Fruit fly (Drosophila melanogaster) whole organism, embryonic: Measurements from ENCODE around the gene CG31807.

Source experiments
- Blimp-1 ChIP-seq: fragments of 200-800 bp; sonication (Bioruptor generic); optimal IDR thresholded peaks from 3 replicates; lab custom pipeline; 2018; ENCODE audit warnings: missing biosample characterization, missing genetic modification characterization, mild to moderate bottlenecking, moderate library complexity, missing genetic modification reagents
- CG14860 ChIP-seq: fragments of 200-800 bp; sonication (Bioruptor generic); IDR thresholded peaks from 3 replicates; pipeline ENCODE4 v1.3.6; 2022; ENCODE audit warnings: missing biosample characterization, missing genetic modification characterization; ENCODE audit not compliant: partially characterized antibody
- CG15479 ChIP-seq: fragments of 200-800 bp; sonication (Bioruptor generic); optimal IDR thresholded peaks from 3 replicates; lab custom pipeline; 2019; ENCODE audit warnings: missing biosample characterization, mild to moderate bottlenecking, missing genetic modification characterization, moderate library complexity
- CG17802 ChIP-seq: fragments of 200-800 bp; sonication (Bioruptor generic); optimal IDR thresholded peaks from 2 replicates; lab custom pipeline; 2018; ENCODE audit warnings: missing biosample characterization, mild to moderate bottlenecking, missing genetic modification characterization, moderate library complexity
- CG2199 ChIP-seq: fragments of 200-800 bp; sonication (Bioruptor generic); IDR thresholded peaks from 3 replicates; pipeline ENCODE4 v1.3.6; 2022; ENCODE audit warnings: missing biosample characterization, missing genetic modification characterization
- CG2889 ChIP-seq: fragments of 200-800 bp; sonication (Bioruptor generic); IDR thresholded peaks from 3 replicates; pipeline ENCODE4 v1.3.6; 2022; ENCODE audit warnings: missing biosample characterization, missing genetic modification characterization
- CG32772 ChIP-seq: fragments of 200-800 bp; sonication (Bioruptor generic); IDR thresholded peaks from 2 replicates; pipeline ENCODE4 v1.3.6; 2022; ENCODE audit warnings: missing biosample characterization, missing genetic modification characterization
- CG33557 ChIP-seq: fragments of 200-800 bp; sonication (Bioruptor generic); optimal IDR thresholded peaks from 2 replicates; lab custom pipeline; 2019; ENCODE audit warnings: missing biosample characterization, mild to moderate bottlenecking, missing genetic modification characterization, moderate library complexity
- CG3407 ChIP-seq: fragments of 200-800 bp; sonication (Bioruptor generic); optimal IDR thresholded peaks from 2 replicates; lab custom pipeline; 2018; ENCODE audit warnings: missing biosample characterization, mild to moderate bottlenecking, missing genetic modification characterization
- CG3838 ChIP-seq: fragments of 200-800 bp; sonication (Bioruptor generic); optimal IDR thresholded peaks from 3 replicates; lab custom pipeline; 2016; ENCODE audit warnings: missing biosample characterization, missing genetic modification characterization
- CG7928 ChIP-seq: fragments of 200-800 bp; sonication (Bioruptor generic); optimal IDR thresholded peaks from 2 replicates; lab custom pipeline; 2017; ENCODE audit warnings: missing biosample characterization, mild to moderate bottlenecking, missing genetic modification characterization
- CG7987 ChIP-seq: fragments of 200-800 bp; sonication (Bioruptor generic); optimal IDR thresholded peaks from 2 replicates; lab custom pipeline; 2018; ENCODE audit warnings: missing biosample characterization, mild to moderate bottlenecking, missing genetic modification characterization, moderate library complexity
- Dfd ChIP-seq, 2 experiments: fragments of >200 bp; optimal IDR thresholded peaks; 2 replicates each; lab custom pipeline; 2017; ENCODE audit warnings: missing biosample characterization in 2 of 2, missing genetic modification characterization in 2 of 2
- E2f2 ChIP-seq: fragments of 200-800 bp; sonication (Bioruptor generic); IDR thresholded peaks from 2 replicates; pipeline ENCODE4 v1.3.6; 2022; ENCODE audit warnings: missing biosample characterization, missing genetic modification characterization
- HLH3B ChIP-seq: fragments of 200-800 bp; sonication (Bioruptor generic); IDR thresholded peaks from 2 replicates; pipeline ENCODE4 v1.3.6; 2022; ENCODE audit warnings: missing biosample characterization, missing genetic modification characterization
- aop ChIP-seq: fragments of 200-800 bp; sonication (Bioruptor generic); IDR thresholded peaks from 2 replicates; pipeline ENCODE4 v1.3.6; 2022; ENCODE audit warnings: missing biosample characterization, missing genetic modification characterization
- bab2 ChIP-seq: fragments of 200-800 bp; sonication (Bioruptor generic); optimal IDR thresholded peaks from 2 replicates; lab custom pipeline; 2016; ENCODE audit warnings: missing biosample characterization, missing genetic modification characterization
- crol ChIP-seq: fragments of 200-800 bp; sonication (Bioruptor generic); IDR thresholded peaks from 2 replicates; pipeline ENCODE4 v1.3.6; 2022; ENCODE audit warnings: missing biosample characterization, missing genetic modification characterization
- ewg ChIP-seq: fragments of 200-800 bp; sonication (Bioruptor generic); optimal IDR thresholded peaks from 3 replicates; lab custom pipeline; 2017; ENCODE audit warnings: mild to moderate bottlenecking, missing biosample characterization, missing genetic modification reagents, missing genetic modification characterization
- fd64A ChIP-seq: fragments of 200-800 bp; sonication (Bioruptor generic); optimal IDR thresholded peaks from 3 replicates; lab custom pipeline; 2018; ENCODE audit warnings: missing biosample characterization, mild to moderate bottlenecking, missing genetic modification characterization
- otp ChIP-seq: fragments of 200-800 bp; sonication (Bioruptor generic); IDR thresholded peaks from 3 replicates; pipeline ENCODE4, ENCODE4 v1.3.6; 2022; ENCODE audit warnings: missing biosample characterization, missing genetic modification characterization
- sob ChIP-seq: fragments of 200-800 bp; sonication (Bioruptor generic); IDR thresholded peaks from 2 replicates; pipeline ENCODE4 v1.3.6; 2022; ENCODE audit warnings: missing biosample characterization, missing genetic modification characterization
- twi ChIP-seq: fragments of 200-800 bp; optimal IDR thresholded peaks from 2 replicates; lab custom pipeline; 2019; ENCODE audit warnings: missing biosample characterization, mild to moderate bottlenecking, missing genetic modification characterization, moderate library complexity
- zen2 ChIP-seq: fragments of 200-800 bp; sonication (Bioruptor generic); IDR thresholded peaks from 3 replicates; pipeline ENCODE4 v1.3.6; 2022; ENCODE audit warnings: missing biosample characterization, missing genetic modification characterization; ENCODE audit not compliant: partially characterized antibody

The CG31807 gene

DNA sequence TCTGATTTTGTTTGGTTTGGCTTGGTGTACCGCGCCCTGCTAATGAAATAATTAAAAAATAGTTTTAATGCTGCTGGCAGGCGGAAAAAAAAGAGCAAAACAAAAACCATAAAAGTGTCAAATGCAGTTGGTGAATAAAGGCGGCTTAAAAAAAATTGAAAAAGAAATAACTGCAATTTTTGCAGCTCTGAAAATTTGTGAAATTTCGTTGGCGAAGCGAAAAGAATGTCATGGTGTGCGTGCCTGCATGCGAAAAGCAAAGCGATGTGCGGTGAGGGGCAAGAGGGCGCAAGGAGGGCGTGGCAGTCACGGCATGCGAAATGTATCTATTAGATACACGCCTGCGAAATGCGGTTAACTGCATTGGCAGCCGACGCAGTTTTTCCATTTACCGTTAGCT lies 45.5 kb downstream of the CG31807 start:
- TF ChIP-seq CG14860 (GFP tag; lab: Robert Waterston, UW) (0 out of 3 replicates have a peak, but pooled peaks have one; percentile 25), CG7987 (GFP tag; lab: Kevin White, UChicago) (no peak)

DNA sequence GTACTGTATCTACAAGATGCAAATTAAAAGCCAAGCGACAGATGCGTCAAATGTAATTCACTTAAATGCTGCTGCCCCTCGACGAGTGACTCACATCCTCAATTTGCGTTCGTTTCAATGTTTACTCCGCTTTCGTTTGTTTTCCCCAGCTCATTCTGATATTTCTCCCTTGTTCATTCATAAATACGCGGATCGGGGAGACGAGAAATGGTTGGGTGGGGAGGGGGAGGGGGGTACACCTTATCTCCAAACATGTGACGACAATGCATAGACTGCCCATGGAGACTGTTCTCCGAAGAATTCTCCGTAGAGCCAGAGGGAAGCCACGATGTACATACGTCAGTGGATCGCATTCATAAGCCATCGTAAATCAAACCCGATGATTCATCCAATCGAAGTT lies 46.5 kb downstream of the CG31807 start:
- no peak for TF ChIP-seq bab2
- TF ChIP-seq CG15479 (GFP tag; lab: Kevin White, UChicago): no peak
- TF ChIP-seq HLH3B (GFP tag; lab: Robert Waterston, UW): no peak
- TF ChIP-seq CG32772 (GFP tag; lab: Robert Waterston, UW): no peak
- TF ChIP-seq Blimp-1 (GFP tag; lab: Kevin White, UChicago): peak; percentile 16
- TF ChIP-seq ewg (GFP tag; lab: Kevin White, UChicago): no peak
- TF ChIP-seq CG17802 (tag; lab: Kevin White, UChicago): no peak
- peak; percentile 23; the same call in 1 of the 3 replicates for TF ChIP-seq otp
- no peak for TF ChIP-seq zen2 (GFP tag; lab: Robert Waterston, UW)
- 0 out of 2 replicates have a peak, but pooled peaks have one; percentile 6 for TF ChIP-seq sob
- no peak for TF ChIP-seq CG7928 (GFP tag; lab: Kevin White, UChicago)
- no peak for TF ChIP-seq aop (GFP tag; lab: Robert Waterston, UW)
- TF ChIP-seq CG2199 (GFP tag; lab: Robert Waterston, UW): peak; percentile 89
- peak; percentile 11 for TF ChIP-seq fd64A (GFP tag; lab: Kevin White, UChicago)
- TF ChIP-seq Dfd (GFP tag; optimal IDR thresholded peaks at IDR 0.05; lab: Kevin White, UChicago): no peak
- TF ChIP-seq crol: peak; percentile 86
- no peak for TF ChIP-seq CG3838 (GFP tag; lab: Kevin White, UChicago)
- TF ChIP-seq CG3407 (GFP tag; lab: Kevin White, UChicago): peak; percentile 19
- no peak for TF ChIP-seq E2f2 (GFP tag; lab: Robert Waterston, UW)
- TF ChIP-seq twi: peak; percentile 21
- TF ChIP-seq CG33557: peak; percentile 41
- no peak for TF ChIP-seq CG2889
